Worm (Caenorhabditis elegans): ENCODE data around the gene F15H10.9.

- TF ChIP-seq nhr-23 (tag; optimal IDR thresholded peaks at IDR 0.05) (no peak), pha-4 (tag; optimal IDR thresholded peaks at IDR 0.05) (no peak), R02D3.7 (tag; optimal IDR thresholded peaks at IDR 0.05) (no peak), hmg-11 (tag; optimal IDR thresholded peaks at IDR 0.05) (no peak), ztf-11 (tag; optimal IDR thresholded peaks at IDR 0.05) (no peak)
Measured at ce11 chrV:10453466-10453865, 39.0 kb upstream of the F15H10.9 start, which contains the start of gene Y32F6A.5.
